Worm (Caenorhabditis elegans) whole organism, dauer: ENCODE data around the gene K07C11.8.

Experiments
- unc-62 ChIP-seq: sonication (generic microtip); optimal IDR thresholded peaks from 2 replicates; lab custom pipeline; 2017; ENCODE audit warnings: missing biosample characterization, missing genetic modification reagents, missing genetic modification characterization

The K07C11.8 gene

ce11 chrV:8168219-8168962, 49.3 kb downstream of the K07C11.8 start, which contains the start of gene F20D6.8:
Gene F20D6.8, minus strand, starts transcription at chrV:8168269.
- TF ChIP-seq unc-62: no peak
